Worm (Caenorhabditis elegans) whole organism, late embryonic: ENCODE measurements around the gene ift-81.

Source experiments
- ceh-18 ChIP-seq: sonication (generic microtip); optimal IDR thresholded peaks from 2 replicates; lab custom pipeline; 2016; ENCODE audit warnings: missing genetic modification characterization, missing compliant biosample characterization
- hlh-13 ChIP-seq: fragments of 200-800 bp; sonication (Bioruptor generic); optimal IDR thresholded peaks from 2 replicates; lab custom pipeline; 2018; ENCODE audit warnings: mild to moderate bottlenecking, missing genetic modification characterization, missing compliant biosample characterization
- tbx-2 ChIP-seq: sonication (generic microtip); optimal IDR thresholded peaks from 2 replicates; lab custom pipeline; 2016; ENCODE audit warnings: missing genetic modification characterization, missing compliant biosample characterization

DNA sequence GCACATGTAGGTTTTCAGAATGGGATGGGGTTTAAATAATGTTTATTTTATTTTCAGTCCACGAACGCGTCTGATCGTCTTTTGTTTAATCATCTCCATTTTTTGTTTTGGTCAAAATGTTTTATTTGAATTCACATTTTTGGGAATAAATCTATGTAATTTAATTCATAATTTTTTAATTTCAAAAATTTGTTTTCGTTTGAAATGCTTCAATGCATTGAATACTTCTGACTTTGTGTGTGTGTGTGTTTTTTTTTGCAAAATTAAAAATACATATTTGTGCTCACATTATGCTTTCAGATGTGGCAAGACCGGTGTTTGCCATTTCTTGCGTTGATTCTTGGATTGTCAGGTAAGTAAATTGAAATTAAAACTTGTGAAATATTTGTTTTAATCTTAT lies 43.5 kb upstream of the ift-81 start, which contains the start of gene nspg-13:
- TF ChIP-seq ceh-18 (tag; lab: Kevin White, UChicago): no peak
- TF ChIP-seq hlh-13: no peak
- TF ChIP-seq tbx-2: no peak
